Fruit fly (Drosophila melanogaster) whole organism, embryonic: ENCODE data around the gene TwdlV.
A peak's percentile ranks its signal among the peaks of the same experiment; 100 is the strongest.

Source experiments
- Atf6 ChIP-seq: fragments of 200-800 bp; sonication (Bioruptor generic); IDR thresholded peaks from 2 replicates; pipeline ENCODE4 v1.3.6; 2022; ENCODE audit warnings: missing biosample characterization, missing genetic modification characterization
- BtbVII ChIP-seq: fragments of 200-800 bp; sonication (Bioruptor generic); optimal IDR thresholded peaks from 3 replicates; lab custom pipeline; 2017; ENCODE audit warnings: missing biosample characterization, mild to moderate bottlenecking, missing genetic modification characterization
- CG10462 ChIP-seq: fragments of 200-800 bp; sonication (Bioruptor generic); optimal IDR thresholded peaks from 2 replicates; lab custom pipeline; 2016; ENCODE audit warnings: missing biosample characterization, missing genetic modification characterization
- CG10979 ChIP-seq: fragments of 200-800 bp; sonication (Bioruptor generic); optimal IDR thresholded peaks from 2 replicates; lab custom pipeline; 2018; ENCODE audit warnings: missing biosample characterization, mild to moderate bottlenecking, missing genetic modification characterization, moderate library complexity
- CG11696 ChIP-seq: fragments of 200-800 bp; sonication (Bioruptor generic); IDR thresholded peaks from 2 replicates; pipeline ENCODE4 v1.3.6; 2022; ENCODE audit warnings: missing biosample characterization, missing genetic modification characterization
- CG13424 ChIP-seq: fragments of 200-800 bp; sonication (Bioruptor generic); optimal IDR thresholded peaks from 2 replicates; lab custom pipeline; 2019; ENCODE audit warnings: missing biosample characterization, mild to moderate bottlenecking, missing genetic modification characterization, moderate library complexity
- CG16863 ChIP-seq: fragments of 200-800 bp; sonication (Bioruptor generic); optimal IDR thresholded peaks from 3 replicates; lab custom pipeline; 2016; ENCODE audit warnings: missing biosample characterization, missing genetic modification characterization
- CG17359 ChIP-seq: fragments of 200-800 bp; sonication (Bioruptor generic); optimal IDR thresholded peaks from 3 replicates; lab custom pipeline; 2018; ENCODE audit warnings: missing biosample characterization, mild to moderate bottlenecking, missing genetic modification characterization, moderate library complexity
- CG17568 ChIP-seq: fragments of 200-800 bp; sonication (Bioruptor generic); optimal IDR thresholded peaks from 2 replicates; lab custom pipeline; 2018; ENCODE audit warnings: missing biosample characterization, mild to moderate bottlenecking, missing genetic modification characterization, moderate library complexity
- CG18476 ChIP-seq: fragments of 200-800 bp; sonication (Bioruptor generic); optimal IDR thresholded peaks from 2 replicates; lab custom pipeline; 2016; ENCODE audit warnings: missing biosample characterization, mild to moderate bottlenecking, missing genetic modification characterization
- CG30020 ChIP-seq: fragments of 200-800 bp; optimal IDR thresholded peaks from 2 replicates; lab custom pipeline; 2019; ENCODE audit warnings: missing biosample characterization, mild to moderate bottlenecking, missing genetic modification characterization, moderate library complexity
- CG3726 ChIP-seq: fragments of 200-800 bp; sonication (Bioruptor generic); IDR thresholded peaks from 3 replicates; pipeline ENCODE4, ENCODE4 v1.3.6; 2022; ENCODE audit warnings: missing biosample characterization, missing genetic modification characterization
- CG3847 ChIP-seq: fragments of 200-800 bp; sonication (Bioruptor generic); IDR thresholded peaks from 2 replicates; pipeline ENCODE4 v1.3.6; 2022; ENCODE audit warnings: missing biosample characterization, missing genetic modification characterization
- CG4730 ChIP-seq: fragments of 200-800 bp; sonication (Bioruptor generic); IDR thresholded peaks from 2 replicates; pipeline ENCODE4 v1.3.6; 2022; ENCODE audit warnings: missing biosample characterization, missing genetic modification characterization
- CG6683 ChIP-seq: fragments of 200-800 bp; sonication (Bioruptor generic); optimal IDR thresholded peaks from 2 replicates; lab custom pipeline; 2017; ENCODE audit warnings: missing biosample characterization, mild to moderate bottlenecking, missing genetic modification characterization, missing genetic modification reagents
- CG6813 ChIP-seq: fragments of 200-800 bp; sonication (Bioruptor generic); optimal IDR thresholded peaks from 2 replicates; lab custom pipeline; 2017; ENCODE audit warnings: missing biosample characterization, missing genetic modification characterization, mild to moderate bottlenecking, moderate library complexity, missing genetic modification reagents
- CG7357 ChIP-seq: fragments of 200-800 bp; sonication (Bioruptor generic); IDR thresholded peaks from 3 replicates; pipeline ENCODE4 v1.3.6; 2022; ENCODE audit warnings: missing biosample characterization, missing genetic modification characterization
- CG7372 ChIP-seq: fragments of 200-800 bp; sonication (Bioruptor generic); IDR thresholded peaks from 2 replicates; pipeline ENCODE4 v1.3.6; 2022; ENCODE audit warnings: missing biosample characterization, missing genetic modification characterization
- CHES-1-like ChIP-seq: fragments of 200-800 bp; sonication (Bioruptor generic); optimal IDR thresholded peaks from 2 replicates; lab custom pipeline; 2016; ENCODE audit warnings: missing biosample characterization, missing genetic modification characterization
- Dfd ChIP-seq, 2 experiments: fragments of >200 bp; optimal IDR thresholded peaks; 2 replicates each; lab custom pipeline; 2017; ENCODE audit warnings: missing biosample characterization in 2 of 2, missing genetic modification characterization in 2 of 2
- E2f1 ChIP-seq: fragments of 200-800 bp; sonication (Bioruptor generic); IDR thresholded peaks from 2 replicates; pipeline ENCODE4 v1.3.6; 2022; ENCODE audit warnings: missing biosample characterization, missing genetic modification characterization
- ERR ChIP-seq: fragments of 200-800 bp; sonication (Bioruptor generic); optimal IDR thresholded peaks from 2 replicates; lab custom pipeline; 2016; ENCODE audit warnings: missing biosample characterization, missing genetic modification characterization
- Gsc ChIP-seq: fragments of 200-800 bp; sonication (Bioruptor generic); IDR thresholded peaks from 2 replicates; pipeline ENCODE4 v1.3.6; 2022; ENCODE audit warnings: missing biosample characterization, missing genetic modification characterization
- HLH54F ChIP-seq: fragments of 200-800 bp; sonication (Bioruptor generic); optimal IDR thresholded peaks from 3 replicates; lab custom pipeline; 2016; ENCODE audit warnings: missing biosample characterization, missing genetic modification characterization
- Hr78 ChIP-seq, 2 experiments: fragments of 200-800 bp in 1 of 2; fragments of >200 bp in 1 of 2; sonication (Bioruptor generic) in 1 of 2; optimal IDR thresholded peaks; 2 replicates each; lab custom pipeline; 2017 to 2019; ENCODE audit warnings: missing biosample characterization in 2 of 2, missing genetic modification characterization in 2 of 2, mild to moderate bottlenecking in 1 of 2, moderate library complexity in 1 of 2
- MBD-R2 ChIP-seq: fragments of 200-800 bp; sonication (Bioruptor generic); IDR thresholded peaks from 2 replicates; pipeline ENCODE4 v1.3.6; 2022; ENCODE audit warnings: missing biosample characterization, missing genetic modification characterization
- Mad ChIP-seq: fragments of 200-800 bp; sonication (Bioruptor generic); optimal IDR thresholded peaks from 2 replicates; lab custom pipeline; 2016; ENCODE audit warnings: missing biosample characterization, missing genetic modification characterization
- Oaz ChIP-seq: fragments of 200-800 bp; sonication (Bioruptor generic); IDR thresholded peaks from 2 replicates; pipeline ENCODE4 v1.3.6; 2022; ENCODE audit warnings: missing biosample characterization, missing genetic modification characterization
- Ravus ChIP-seq: fragments of 200-800 bp; sonication (Bioruptor generic); IDR thresholded peaks from 2 replicates; pipeline ENCODE4 v1.3.6; 2022; ENCODE audit warnings: missing biosample characterization, missing genetic modification characterization
- Six4 ChIP-seq: fragments of 200-800 bp; sonication (Bioruptor generic); optimal IDR thresholded peaks from 2 replicates; lab custom pipeline; 2016; ENCODE audit warnings: missing biosample characterization, missing genetic modification characterization
- Xbp1 ChIP-seq: fragments of 200-800 bp; sonication (Bioruptor generic); optimal IDR thresholded peaks from 3 replicates; lab custom pipeline; 2016; ENCODE audit warnings: missing biosample characterization, mild to moderate bottlenecking, missing genetic modification characterization
- al ChIP-seq: fragments of 200-800 bp; sonication (Bioruptor generic); IDR thresholded peaks from 2 replicates; pipeline ENCODE4 v1.3.6; 2022; ENCODE audit warnings: missing biosample characterization, missing genetic modification characterization
- bcd ChIP-seq: fragments of 200-800 bp; sonication (Bioruptor generic); optimal IDR thresholded peaks from 2 replicates; lab custom pipeline; 2017; ENCODE audit warnings: missing biosample characterization, mild to moderate bottlenecking, missing genetic modification characterization
- chn ChIP-seq: fragments of 200-800 bp; sonication (Bioruptor generic); optimal IDR thresholded peaks from 2 replicates; lab custom pipeline; 2016; ENCODE audit warnings: missing biosample characterization, missing genetic modification characterization
- en ChIP-seq: fragments of 200-800 bp; sonication (Bioruptor generic); optimal IDR thresholded peaks from 2 replicates; lab custom pipeline; 2016; ENCODE audit warnings: missing biosample characterization, missing genetic modification characterization
- fd96Cb ChIP-seq: fragments of 200-800 bp; sonication (Bioruptor generic); optimal IDR thresholded peaks from 2 replicates; lab custom pipeline; 2018; ENCODE audit warnings: missing biosample characterization, mild to moderate bottlenecking, missing genetic modification characterization, moderate library complexity
- gcm ChIP-seq: fragments of 200-800 bp; sonication (Bioruptor generic); optimal IDR thresholded peaks from 2 replicates; lab custom pipeline; 2019; ENCODE audit warnings: missing biosample characterization, mild to moderate bottlenecking, missing genetic modification characterization, moderate library complexity
- lbe ChIP-seq: fragments of 200-800 bp; sonication (Bioruptor generic); optimal IDR thresholded peaks from 2 replicates; lab custom pipeline; 2016; ENCODE audit warnings: missing biosample characterization, mild to moderate bottlenecking, missing genetic modification characterization
- oc ChIP-seq: fragments of 200-800 bp; sonication (Bioruptor generic); optimal IDR thresholded peaks from 2 replicates; lab custom pipeline; 2018; ENCODE audit warnings: missing biosample characterization, mild to moderate bottlenecking, missing genetic modification characterization, moderate library complexity
- otp ChIP-seq: fragments of 200-800 bp; sonication (Bioruptor generic); IDR thresholded peaks from 3 replicates; pipeline ENCODE4, ENCODE4 v1.3.6; 2022; ENCODE audit warnings: missing biosample characterization, missing genetic modification characterization
- peb ChIP-seq: fragments of 200-800 bp; sonication (Bioruptor generic); IDR thresholded peaks from 2 replicates; pipeline ENCODE4 v1.3.6; 2022; ENCODE audit warnings: missing biosample characterization, missing genetic modification characterization
- pnt ChIP-seq: fragments of 200-800 bp; sonication (Bioruptor generic); optimal IDR thresholded peaks from 3 replicates; lab custom pipeline; 2016; ENCODE audit warnings: missing biosample characterization, missing genetic modification characterization
- ranshi ChIP-seq: fragments of 200-800 bp; sonication (Bioruptor generic); IDR thresholded peaks from 2 replicates; pipeline ENCODE4 v1.3.6; 2022; ENCODE audit warnings: missing biosample characterization, missing genetic modification characterization
- sqz ChIP-seq: fragments of 200-800 bp; sonication (Bioruptor generic); optimal IDR thresholded peaks from 3 replicates; lab custom pipeline; 2018; ENCODE audit warnings: missing biosample characterization, mild to moderate bottlenecking, missing genetic modification characterization
- tio ChIP-seq: fragments of 200-800 bp; sonication (Bioruptor generic); optimal IDR thresholded peaks from 2 replicates; lab custom pipeline; 2017; ENCODE audit warnings: missing biosample characterization, missing genetic modification characterization, inconsistent platforms
- vvl ChIP-seq: fragments of 200-800 bp; sonication (Bioruptor generic); IDR thresholded peaks from 2 replicates; pipeline ENCODE4 v1.3.6; 2022; ENCODE audit warnings: missing biosample characterization, missing genetic modification characterization
- z ChIP-seq: fragments of 200-800 bp; sonication (Bioruptor generic); IDR thresholded peaks from 3 replicates; pipeline ENCODE4 v1.3.6; 2022; ENCODE audit warnings: missing biosample characterization, missing genetic modification characterization

Gene TwdlV

DNA sequence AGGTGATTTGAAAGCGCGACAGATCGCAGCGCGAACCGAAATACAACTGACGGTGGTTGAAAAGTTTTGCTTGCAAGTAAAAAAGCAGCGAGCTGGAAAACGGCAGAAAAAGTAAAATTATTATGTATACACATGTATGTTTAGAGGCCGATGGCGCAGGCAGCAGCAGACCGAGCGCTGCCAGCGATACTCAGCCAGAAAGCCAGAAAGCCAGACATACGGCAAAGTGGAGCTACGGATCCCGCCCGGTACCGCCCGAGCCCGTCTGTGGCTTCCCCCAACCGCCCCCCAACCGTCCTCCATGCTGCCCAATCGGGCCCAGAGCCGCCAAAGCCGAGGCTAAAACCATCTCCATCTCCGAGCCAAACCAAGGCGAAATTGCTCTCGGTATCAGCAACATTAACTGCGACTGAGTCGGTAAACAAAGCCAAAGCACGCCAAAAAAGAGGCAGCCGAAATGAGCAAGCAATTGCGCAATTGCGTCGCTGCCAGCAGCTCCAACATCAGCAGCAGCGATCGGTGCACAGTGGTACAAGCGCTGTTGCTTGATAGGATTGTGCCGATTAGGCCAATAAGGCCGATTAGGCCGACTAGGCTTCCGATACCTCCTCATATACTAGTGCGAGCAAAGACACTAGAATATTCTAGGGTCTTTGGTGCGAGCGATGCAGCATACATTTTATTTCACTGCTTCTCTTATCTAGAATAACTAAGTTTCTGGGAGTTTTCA, 39.1 kb upstream of the TwdlV start, which contains the start of gene CG14636 (continued):
- peak; percentile 59 for TF ChIP-seq tio (GFP tag; lab: Kevin White, UChicago)
- TF ChIP-seq pnt, result peak; percentile 73
- peak; percentile 52 for TF ChIP-seq Mad
- no peak for TF ChIP-seq Six4
- peak; percentile 46 for TF ChIP-seq CG6813 (GFP tag; lab: Kevin White, UChicago)
- TF ChIP-seq Atf6, result peak; percentile 83
- TF ChIP-seq CG30020 (tag; lab: Kevin White, UChicago), result no peak
- 0 out of 3 replicates have a peak, but pooled peaks have one; percentile 45 for TF ChIP-seq z
- TF ChIP-seq CG4730, result peak; percentile 55
- TF ChIP-seq CG16863 (GFP tag; lab: Kevin White, UChicago), result peak; percentile 64
- TF ChIP-seq CG13424 (tag; lab: Kevin White, UChicago), result peak; percentile 73
- TF ChIP-seq gcm (GFP tag; lab: Kevin White, UChicago), result peak; percentile 12
- no peak for TF ChIP-seq Dfd (GFP tag; optimal IDR thresholded peaks at IDR 0.05; lab: Kevin White, UChicago)
- TF ChIP-seq Hr78 (GFP tag; optimal IDR thresholded peaks at IDR 0.05; lab: Kevin White, UChicago), result no peak
- TF ChIP-seq lbe (GFP tag; lab: Kevin White, UChicago), result no peak
- TF ChIP-seq Oaz (GFP tag; lab: Robert Waterston, UW), result peak; percentile 81
- peak; percentile 75 for TF ChIP-seq CG3847
- no peak for TF ChIP-seq CG10979 (tag; lab: Kevin White, UChicago)
- peak; percentile 72 for TF ChIP-seq BtbVII (GFP tag; lab: Kevin White, UChicago)
- peak; percentile 57 for TF ChIP-seq peb (GFP tag; lab: Robert Waterston, UW)
- peak; percentile 70; the same call in 2 of the 3 replicates for TF ChIP-seq CG7357
- TF ChIP-seq al, result peak; percentile 74
- peak; percentile 40 for TF ChIP-seq fd96Cb (tag; lab: Kevin White, UChicago)
- no peak for TF ChIP-seq CG10462 (GFP tag; lab: Kevin White, UChicago)
- TF ChIP-seq vvl (GFP tag; lab: Robert Waterston, UW), result peak; percentile 76
- peak; percentile 74 for TF ChIP-seq E2f1
- no peak for TF ChIP-seq oc (tag; lab: Kevin White, UChicago)
- TF ChIP-seq chn (GFP tag; lab: Kevin White, UChicago), result peak; percentile 21
- peak; percentile 48 for TF ChIP-seq CG6683
- TF ChIP-seq CG17359 (tag; lab: Kevin White, UChicago), result peak; percentile 65
- TF ChIP-seq Ravus (GFP tag; lab: Robert Waterston, UW), result 0 out of 2 replicates have a peak, but pooled peaks have one; percentile 7
- TF ChIP-seq HLH54F (GFP tag; lab: Kevin White, UChicago), result peak; percentile 66
- peak; percentile 32; the same call in 1 of the 2 replicates for TF ChIP-seq CG11696 (GFP tag; lab: Robert Waterston, UW)
- peak; percentile 5 for TF ChIP-seq en (GFP tag; lab: Kevin White, UChicago)
- TF ChIP-seq MBD-R2, result peak; percentile 49; the same call in 1 of the 2 replicates
- peak; percentile 7 for TF ChIP-seq CG17568
- TF ChIP-seq CG18476, result no peak
- TF ChIP-seq CHES-1-like (GFP tag; lab: Kevin White, UChicago), result peak; percentile 69
- peak; percentile 77 for TF ChIP-seq CG3726 (GFP tag; lab: Robert Waterston, UW)
- peak; percentile 18 for TF ChIP-seq ERR
- peak; percentile 66 for TF ChIP-seq Xbp1 (GFP tag; lab: Kevin White, UChicago)
- TF ChIP-seq sqz (GFP tag; lab: Kevin White, UChicago), result peak; percentile 28
- peak; percentile 12; the same call in 1 of the 2 replicates for TF ChIP-seq Gsc
- TF ChIP-seq ranshi, result peak; percentile 48; the same call in 1 of the 2 replicates
- TF ChIP-seq otp (GFP tag; lab: Robert Waterston, UW), result 0 out of 3 replicates have a peak, but pooled peaks have one; percentile 25
- TF ChIP-seq CG7372 (GFP tag; lab: Robert Waterston, UW), result peak; percentile 77
- peak; percentile 71 for TF ChIP-seq bcd (GFP tag; lab: Kevin White, UChicago)
